Worm (Caenorhabditis elegans): ENCODE data around the gene maa-1.

DNA sequence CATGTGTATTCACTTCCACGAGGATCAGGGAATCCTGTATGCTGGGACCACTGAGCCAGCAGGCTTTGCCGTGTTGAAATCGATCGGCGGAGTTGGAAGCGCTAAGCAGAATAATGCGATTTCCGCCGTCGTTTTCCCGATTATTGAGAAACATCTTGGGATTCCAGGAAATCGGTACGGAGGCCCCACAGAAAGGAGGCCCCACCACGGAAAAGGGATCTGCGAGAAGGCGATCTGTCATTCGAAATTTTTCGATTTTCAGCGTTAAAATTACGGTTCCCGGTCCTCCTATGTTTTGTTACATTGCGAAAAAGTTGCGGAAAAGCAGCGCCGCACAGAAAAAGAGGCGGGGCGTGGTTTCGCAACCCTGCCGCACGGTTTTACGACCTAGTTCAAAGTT, 26.0 kb upstream of the maa-1 start:
- no peak for TF ChIP-seq nhr-102 (tag; optimal IDR thresholded peaks at IDR 0.05)
- TF ChIP-seq nhr-48 (tag; optimal IDR thresholded peaks at IDR 0.05), result no peak

All from whole organism, L4 larva.